Worm (Caenorhabditis elegans): Measurements from ENCODE around the gene Y75B8A.25.

DNA sequence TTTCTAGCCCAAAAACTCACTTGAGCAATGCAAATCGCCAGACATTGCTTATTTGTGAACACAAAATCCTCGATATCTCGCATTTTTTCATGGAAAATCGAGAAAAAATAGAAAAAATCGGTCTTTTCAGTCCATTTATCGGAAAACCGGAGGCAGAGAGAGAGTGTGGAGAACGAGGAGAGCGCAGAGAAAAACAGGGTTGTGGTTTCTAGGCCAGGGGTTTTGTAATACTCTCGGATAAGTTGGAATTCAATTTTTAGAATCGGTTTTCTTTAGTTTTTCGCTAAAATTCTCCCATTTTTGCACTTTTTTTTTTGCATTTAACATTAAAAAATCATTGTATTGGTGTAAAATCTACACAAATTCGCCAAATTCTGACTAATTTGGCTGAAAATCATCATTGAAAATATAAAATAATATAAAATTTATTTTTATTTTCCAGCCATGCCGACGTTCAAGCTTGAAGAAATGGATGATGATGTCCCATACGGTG, at the start of gene Y75B8A.25, which contains the start of gene Y75B8A.24:
- peak; percentile 76 for TF ChIP-seq ces-1 (GFP tag; optimal IDR thresholded peaks at IDR 0.05)
- no peak for TF ChIP-seq ztf-11 (tag; optimal IDR thresholded peaks at IDR 0.05)
- no peak for TF ChIP-seq nhr-76 (tag; optimal IDR thresholded peaks at IDR 0.05)
- no peak for TF ChIP-seq nhr-237 (tag; optimal IDR thresholded peaks at IDR 0.05)
- TF ChIP-seq unc-39 (tag; optimal IDR thresholded peaks at IDR 0.05) = no peak
- no peak for TF ChIP-seq lin-32 (GFP tag; optimal IDR thresholded peaks at IDR 0.05)
- no peak for TF ChIP-seq pha-4 (tag; optimal IDR thresholded peaks at IDR 0.05)
- no peak for TF ChIP-seq elt-3 (tag; optimal IDR thresholded peaks at IDR 0.05)

Measured in whole organism, mixed stage, embryonic.